Worm (Caenorhabditis elegans): ENCODE data around the gene F55B11.6.

The F55B11.6 gene

ce11 chrIV:14423194-14423593, 6.2 kb upstream of the F55B11.6 start, which contains the start of gene F55B11.2:
Gene F55B11.2, minus strand, starts transcription at chrIV:14423294.
- no peak for TF ChIP-seq mep-1 (tag; optimal IDR thresholded peaks at IDR 0.05)
- no peak for TF ChIP-seq M03D4.4 (tag; optimal IDR thresholded peaks at IDR 0.05)
- no peak for TF ChIP-seq nhr-28 (tag; optimal IDR thresholded peaks at IDR 0.05)
- no peak for TF ChIP-seq unc-62 (GFP tag; optimal IDR thresholded peaks at IDR 0.05)
- no peak for TF ChIP-seq ces-1 (GFP tag; optimal IDR thresholded peaks at IDR 0.05)
- TF ChIP-seq tbx-8 (GFP tag; optimal IDR thresholded peaks at IDR 0.05), result no peak
- no peak for TF ChIP-seq ceh-39 (tag; optimal IDR thresholded peaks at IDR 0.05)
- no peak for TF ChIP-seq ceh-83 (GFP tag; optimal IDR thresholded peaks at IDR 0.05)
- no peak for TF ChIP-seq mab-5 (tag; optimal IDR thresholded peaks at IDR 0.05)
- no peak for TF ChIP-seq elt-3 (tag; optimal IDR thresholded peaks at IDR 0.05)

DNA sequence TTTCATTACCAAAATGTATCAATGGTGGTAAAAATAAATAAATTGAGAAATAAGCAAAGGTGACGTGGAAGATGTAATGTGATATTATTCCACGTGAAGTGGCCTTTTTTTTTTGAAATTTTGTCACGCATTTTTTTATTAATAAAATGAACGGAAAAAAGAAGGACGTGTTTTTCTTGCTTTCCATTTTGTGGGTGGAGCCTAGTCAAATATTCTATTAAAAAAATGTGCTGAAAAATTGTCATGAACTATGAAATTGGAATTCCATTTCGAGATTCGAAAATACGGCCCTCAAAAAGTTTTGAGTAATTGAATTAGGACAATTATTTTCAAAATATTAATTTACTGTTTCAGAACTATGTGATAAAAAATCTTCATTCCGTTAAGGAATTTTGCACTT, 4.9 kb upstream of the F55B11.6 start, which contains the start of gene F55B11.7:
F55B11.7 (minus strand) TSS at position 101 of the 400 bp plus-strand sequence.
- TF ChIP-seq sptf-1 (tag; optimal IDR thresholded peaks at IDR 0.05) (no peak), unc-39 (tag; optimal IDR thresholded peaks at IDR 0.05) (no peak), ces-1 (GFP tag; optimal IDR thresholded peaks at IDR 0.05) (no peak), flh-1 (GFP tag; optimal IDR thresholded peaks at IDR 0.05) (no peak), snpc-4 (tag; optimal IDR thresholded peaks at IDR 0.05) (no peak), drap-1 (GFP tag; optimal IDR thresholded peaks at IDR 0.05) (no peak), nhr-28 (tag; optimal IDR thresholded peaks at IDR 0.05) (no peak), unc-120 (tag; optimal IDR thresholded peaks at IDR 0.05; ENCODE audit: poor library complexity, severe bottlenecking) (no peak), nhr-237 (tag; optimal IDR thresholded peaks at IDR 0.05) (no peak)

- TF ChIP-seq drap-1 (GFP tag; optimal IDR thresholded peaks at IDR 0.05) (no peak), sem-2 (GFP tag; optimal IDR thresholded peaks at IDR 0.05) (no peak)
These were observed 2.8 kb downstream of the F55B11.6 start for ce11 chrIV:14414200-14414599.

DNA sequence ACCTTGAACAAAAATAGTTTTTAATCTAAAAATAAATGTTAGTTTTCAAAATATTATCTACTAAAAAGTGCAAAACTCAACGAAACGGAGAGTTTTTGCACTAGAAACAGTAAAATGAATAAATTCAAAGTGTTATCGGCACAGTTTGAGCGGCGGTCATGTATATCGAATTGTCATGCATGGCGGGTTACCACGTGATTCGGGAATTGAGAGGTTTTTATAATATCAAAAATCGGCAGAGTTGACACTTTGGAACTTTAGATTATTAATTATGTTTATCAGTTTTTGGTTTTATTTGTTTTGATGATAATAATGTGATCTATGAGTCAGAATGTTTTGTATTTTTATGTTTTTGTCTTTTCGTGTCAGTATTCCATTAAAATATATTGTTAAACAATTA, 3.6 kb downstream of the F55B11.6 start:
- TF ChIP-seq lsy-2 (tag; optimal IDR thresholded peaks at IDR 0.05), result no peak
- no peak for TF ChIP-seq nhr-12 (tag; optimal IDR thresholded peaks at IDR 0.05)
- TF ChIP-seq mls-2 (tag; optimal IDR thresholded peaks at IDR 0.05), result no peak
- TF ChIP-seq sptf-1 (tag; optimal IDR thresholded peaks at IDR 0.05), result no peak

DNA sequence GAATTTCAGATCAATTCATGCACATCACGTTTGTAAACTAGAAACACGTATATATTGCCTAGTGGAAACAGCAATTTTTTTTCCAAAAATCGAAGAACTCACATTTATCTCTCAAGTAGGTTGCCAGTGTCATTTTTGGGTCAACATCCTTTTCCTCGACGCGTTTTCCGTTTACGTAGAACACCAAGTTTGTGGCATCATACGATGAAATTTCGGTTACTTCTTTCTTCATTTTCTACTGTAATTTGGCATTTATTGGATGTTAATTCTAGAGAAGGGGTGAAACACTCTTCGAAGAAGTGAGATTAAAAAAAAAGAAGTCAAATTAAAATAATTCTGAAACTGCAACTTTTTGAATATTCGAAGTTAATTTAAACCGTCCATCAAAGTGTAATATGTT, 4.4 kb downstream of the F55B11.6 start, which contains the start of gene xdh-1:
xdh-1 (minus strand) TSS at position 240 of the 400 bp plus-strand sequence.
- no peak for TF ChIP-seq bed-3 (GFP tag; optimal IDR thresholded peaks at IDR 0.05)

DNA sequence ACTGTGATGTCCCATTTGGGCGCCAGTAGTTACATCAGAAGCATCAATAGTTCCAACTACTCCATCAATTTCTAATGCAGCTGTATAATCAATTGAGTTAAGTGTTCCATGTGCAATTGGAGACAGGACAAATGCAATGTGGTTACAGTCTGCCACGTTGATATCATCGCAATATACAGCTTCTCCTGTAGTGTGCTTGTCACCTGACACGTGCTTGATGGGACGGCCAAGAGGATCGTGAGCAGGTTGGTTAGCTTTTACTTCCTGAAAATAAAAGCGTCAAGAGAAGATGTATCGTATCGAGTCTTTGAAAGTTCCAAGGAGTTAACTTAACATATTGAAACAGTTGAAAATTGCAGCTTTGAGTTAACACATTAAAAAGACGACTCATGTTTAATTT, 8.5 kb downstream of the F55B11.6 start:
- TF ChIP-seq nhr-237 (tag; optimal IDR thresholded peaks at IDR 0.05), result no peak

ce11 chrIV:14395531-14395930, 21.5 kb downstream of the F55B11.6 start:
- TF ChIP-seq lsy-2 (tag; optimal IDR thresholded peaks at IDR 0.05) (no peak), flh-1 (GFP tag; optimal IDR thresholded peaks at IDR 0.05) (no peak), mab-5 (tag; optimal IDR thresholded peaks at IDR 0.05) (no peak), sptf-1 (tag; optimal IDR thresholded peaks at IDR 0.05) (no peak), elt-1 (tag; optimal IDR thresholded peaks at IDR 0.05; ENCODE audit: borderline replicate concordance, insufficient read depth) (no peak), ces-1 (GFP tag; optimal IDR thresholded peaks at IDR 0.05) (no peak), drap-1 (GFP tag; optimal IDR thresholded peaks at IDR 0.05) (no peak), cnd-1 (tag; optimal IDR thresholded peaks at IDR 0.05) (no peak), lin-13 (tag; optimal IDR thresholded peaks at IDR 0.05) (no peak), hlh-1 (tag; optimal IDR thresholded peaks at IDR 0.05) (no peak), bed-3 (GFP tag; optimal IDR thresholded peaks at IDR 0.05) (no peak), nhr-76 (tag; optimal IDR thresholded peaks at IDR 0.05) (no peak), mep-1 (tag; optimal IDR thresholded peaks at IDR 0.05) (no peak), sem-2 (GFP tag; optimal IDR thresholded peaks at IDR 0.05) (no peak), ztf-11 (tag; optimal IDR thresholded peaks at IDR 0.05) (no peak), zip-8 (tag; optimal IDR thresholded peaks at IDR 0.05) (no peak), blmp-1 (tag; optimal IDR thresholded peaks at IDR 0.05) (no peak), pha-4 (tag; optimal IDR thresholded peaks at IDR 0.05) (no peak), nhr-2 (tag; optimal IDR thresholded peaks at IDR 0.05) (no peak), unc-39 (tag; optimal IDR thresholded peaks at IDR 0.05) (no peak)

All from whole organism, mixed stage, embryonic.